Worm (Caenorhabditis elegans): Measurements from ENCODE around the gene oac-46.

Gene oac-46

ce11 chrII:8818978-8819896 is 32.7 kb downstream of the oac-46 start, which contains the start of gene F46C5.10:
Gene F46C5.10 (minus strand): TSS chrII:8819028.
- no peak for TF ChIP-seq gmeb-1 (tag; optimal IDR thresholded peaks at IDR 0.05)
- TF ChIP-seq lsy-2 (tag; optimal IDR thresholded peaks at IDR 0.05), result peak in 1 of 2 experiments; percentile 38
- TF ChIP-seq sma-9 (GFP tag; optimal IDR thresholded peaks at IDR 0.05), result peak; percentile 40
- TF ChIP-seq sma-9 (tag; optimal IDR thresholded peaks at IDR 0.05), result no peak
- TF ChIP-seq nhr-21 (tag; optimal IDR thresholded peaks at IDR 0.05), result peak; percentile 67
- TF ChIP-seq elt-1 (tag; optimal IDR thresholded peaks at IDR 0.05), result no peak
- peak; percentile 8 for TF ChIP-seq sma-3 (GFP tag; optimal IDR thresholded peaks at IDR 0.05)
- TF ChIP-seq ztf-11 (tag; optimal IDR thresholded peaks at IDR 0.05), result no peak
- peak; percentile 84 for TF ChIP-seq nhr-25 (tag; optimal IDR thresholded peaks at IDR 0.05)
- TF ChIP-seq lin-13 (GFP tag; optimal IDR thresholded peaks at IDR 0.05), result peak; percentile 14

- peak; percentile 88 for TF ChIP-seq nhr-25 (tag; optimal IDR thresholded peaks at IDR 0.05)
- TF ChIP-seq nhr-11 (tag; optimal IDR thresholded peaks at IDR 0.05), result no peak
- peak; percentile 81 for TF ChIP-seq sma-3 (GFP tag; optimal IDR thresholded peaks at IDR 0.05)
- TF ChIP-seq nhr-21 (tag; optimal IDR thresholded peaks at IDR 0.05), result peak; percentile 92
- peak; percentile 93 for TF ChIP-seq sma-9 (GFP tag; optimal IDR thresholded peaks at IDR 0.05)
- TF ChIP-seq sma-9 (tag; optimal IDR thresholded peaks at IDR 0.05), result no peak
- peak; percentile 71 for TF ChIP-seq ama-1 (optimal IDR thresholded peaks at IDR 0.05)
- TF ChIP-seq crh-2 (tag; optimal IDR thresholded peaks at IDR 0.05), result peak; percentile 22
- TF ChIP-seq mdl-1 (tag; optimal IDR thresholded peaks at IDR 0.05), result peak; percentile 34 to 47
- no peak for TF ChIP-seq ztf-4 (tag; optimal IDR thresholded peaks at IDR 0.05)
- peak; percentile 14 for TF ChIP-seq gmeb-1 (tag; optimal IDR thresholded peaks at IDR 0.05)
- TF ChIP-seq egl-27 (tag; optimal IDR thresholded peaks at IDR 0.05), result peak; percentile 61
- TF ChIP-seq nhr-77 (tag; optimal IDR thresholded peaks at IDR 0.05), result no peak
- peak; percentile 2 for TF ChIP-seq F13H6.1 (tag; optimal IDR thresholded peaks at IDR 0.05)
- TF ChIP-seq blmp-1 (tag; optimal IDR thresholded peaks at IDR 0.05; ENCODE audit: insufficient read depth), result peak; percentile 71
- peak in 1 of 2 experiments; percentile 29 for TF ChIP-seq lsy-2 (tag; optimal IDR thresholded peaks at IDR 0.05)
Measured at ce11 chrII:8818257-8818656, 33.6 kb downstream of the oac-46 start.

- no peak for TF ChIP-seq ztf-1 (GFP tag; conservative IDR thresholded peaks at IDR 0.05)
- TF ChIP-seq nhr-25 (tag; optimal IDR thresholded peaks at IDR 0.05), result peak; percentile 59
- peak; percentile 31 for TF ChIP-seq crh-2 (tag; optimal IDR thresholded peaks at IDR 0.05)
- peak; percentile 56 for TF ChIP-seq sem-4 (tag; optimal IDR thresholded peaks at IDR 0.05)
- TF ChIP-seq ztf-4 (tag; optimal IDR thresholded peaks at IDR 0.05), result peak; percentile 33
- TF ChIP-seq blmp-1 (tag; optimal IDR thresholded peaks at IDR 0.05; ENCODE audit: insufficient read depth), result peak; percentile 12
- TF ChIP-seq sma-3 (GFP tag; optimal IDR thresholded peaks at IDR 0.05), result peak; percentile 51
- peak in 1 of 2 experiments; percentile 16 for TF ChIP-seq lsy-2 (tag; optimal IDR thresholded peaks at IDR 0.05)
- TF ChIP-seq nhr-21 (tag; optimal IDR thresholded peaks at IDR 0.05), result peak; percentile 85
- TF ChIP-seq zag-1 (tag; optimal IDR thresholded peaks at IDR 0.05), result no peak
Measured at ce11 chrII:8817225-8817624, 34.7 kb downstream of the oac-46 start.

ce11 chrII:8814231-8814630 is 37.7 kb downstream of the oac-46 start:
- TF ChIP-seq nhr-25 (tag; optimal IDR thresholded peaks at IDR 0.05), result peak; percentile 4
- no peak for TF ChIP-seq nhr-11 (tag; optimal IDR thresholded peaks at IDR 0.05)
- TF ChIP-seq aly-2 (tag; optimal IDR thresholded peaks at IDR 0.05), result no peak

ce11 chrII:8813659-8814058 is 38.2 kb downstream of the oac-46 start:
- TF ChIP-seq nhr-25 (tag; optimal IDR thresholded peaks at IDR 0.05) (peak; percentile 89), nhr-77 (tag; optimal IDR thresholded peaks at IDR 0.05) (no peak), lsy-2 (tag; optimal IDR thresholded peaks at IDR 0.05) (peak in 1 of 2 experiments; percentile 22), F13H6.1 (tag; optimal IDR thresholded peaks at IDR 0.05) (no peak), nhr-237 (tag; optimal IDR thresholded peaks at IDR 0.05) (no peak), egl-27 (tag; optimal IDR thresholded peaks at IDR 0.05) (peak; percentile 63), sem-4 (tag; optimal IDR thresholded peaks at IDR 0.05) (no peak), ceh-16 (tag; optimal IDR thresholded peaks at IDR 0.05) (no peak), fos-1 (tag; optimal IDR thresholded peaks at IDR 0.05) (no peak), ztf-1 (GFP tag; conservative IDR thresholded peaks at IDR 0.05) (no peak), zag-1 (tag; optimal IDR thresholded peaks at IDR 0.05) (no peak), ztf-4 (tag; optimal IDR thresholded peaks at IDR 0.05) (no peak), nhr-10 (tag; optimal IDR thresholded peaks at IDR 0.05) (no peak), snpc-4 (tag; optimal IDR thresholded peaks at IDR 0.05) (no peak), blmp-1 (tag; optimal IDR thresholded peaks at IDR 0.05; ENCODE audit: insufficient read depth) (peak; percentile 52), nhr-11 (tag; optimal IDR thresholded peaks at IDR 0.05) (no peak), unc-55 (GFP tag; optimal IDR thresholded peaks at IDR 0.05) (no peak), R02D3.7 (tag; optimal IDR thresholded peaks at IDR 0.05) (no peak), nhr-6 (tag; optimal IDR thresholded peaks at IDR 0.05) (peak; percentile 63), C34F6.9 (tag; optimal IDR thresholded peaks at IDR 0.05) (no peak), dmd-4 (tag; optimal IDR thresholded peaks at IDR 0.05) (no peak), aly-2 (tag; optimal IDR thresholded peaks at IDR 0.05) (no peak), gmeb-1 (tag; optimal IDR thresholded peaks at IDR 0.05) (peak; percentile 15), nhr-21 (tag; optimal IDR thresholded peaks at IDR 0.05) (peak; percentile 98), mbf-1 (tag; optimal IDR thresholded peaks at IDR 0.05) (no peak), elt-3 (tag; optimal IDR thresholded peaks at IDR 0.05) (no peak), nhr-129 (tag; optimal IDR thresholded peaks at IDR 0.05) (peak; percentile 79), unc-62 (GFP tag; optimal IDR thresholded peaks at IDR 0.05) (no peak), mab-5 (tag; optimal IDR thresholded peaks at IDR 0.05) (no peak), ztf-11 (tag; optimal IDR thresholded peaks at IDR 0.05) (no peak), ZK546.5 (tag; optimal IDR thresholded peaks at IDR 0.05) (no peak), nhr-23 (tag; optimal IDR thresholded peaks at IDR 0.05) (no peak)

Data from whole organism, L2 larva.